Worm (Caenorhabditis elegans): Measurements from ENCODE around the gene gmeb-1.

The gmeb-1 gene

ce11 chrII:12685-13084 lies 6.7 kb upstream of the gmeb-1 start, which contains the start of gene best-3:
best-3 (plus strand) TSS chrII:12985.
- TF ChIP-seq ets-7 (tag; optimal IDR thresholded peaks at IDR 0.05) (no peak), scrt-1 (GFP tag; IDR thresholded peaks at IDR 0.05) (no peak), hmg-4 (GFP tag; optimal IDR thresholded peaks at IDR 0.05) (no peak), ceh-13 (GFP tag; optimal IDR thresholded peaks at IDR 0.05) (no peak), aly-1 (tag; optimal IDR thresholded peaks at IDR 0.05) (no peak)

- TF ChIP-seq hmg-4 (GFP tag; optimal IDR thresholded peaks at IDR 0.05) (peak; percentile 83), pes-1 (GFP tag; IDR thresholded peaks at IDR 0.05) (no peak), F13C5.2 (tag; optimal IDR thresholded peaks at IDR 0.05) (peak; percentile 56), tbx-11 (GFP tag; IDR thresholded peaks at IDR 0.05) (peak; percentile 20; the same call in 1 of the 2 replicates), sea-1 (GFP tag; conservative IDR thresholded peaks at IDR 0.05) (peak; percentile 49; the same call in 1 of the 2 replicates)
These were observed 551 bp upstream of the gmeb-1 start for ce11 chrII:18787-19186.

ce11 chrII:21953-22352 lies 2.6 kb downstream of the gmeb-1 start:
- no peak for TF ChIP-seq sea-1 (GFP tag; conservative IDR thresholded peaks at IDR 0.05)
- no peak for TF ChIP-seq hmg-4 (GFP tag; optimal IDR thresholded peaks at IDR 0.05)
- no peak for TF ChIP-seq F13C5.2 (tag; optimal IDR thresholded peaks at IDR 0.05)
- TF ChIP-seq ceh-36 (tag; optimal IDR thresholded peaks at IDR 0.05), result no peak
- no peak for TF ChIP-seq hnd-1 (tag; optimal IDR thresholded peaks at IDR 0.05)
- TF ChIP-seq tbx-11 (GFP tag; IDR thresholded peaks at IDR 0.05), result no peak
- TF ChIP-seq pes-1 (GFP tag; IDR thresholded peaks at IDR 0.05), result no peak
- TF ChIP-seq aly-1 (tag; optimal IDR thresholded peaks at IDR 0.05), result no peak
- TF ChIP-seq ets-7 (tag; optimal IDR thresholded peaks at IDR 0.05), result no peak
- no peak for TF ChIP-seq tbx-37 (GFP tag; conservative IDR thresholded peaks at IDR 0.05)
- TF ChIP-seq ama-1 (optimal IDR thresholded peaks at IDR 0.05), result no peak
- TF ChIP-seq tra-4 (tag; optimal IDR thresholded peaks at IDR 0.05), result no peak
- no peak for TF ChIP-seq ceh-13 (GFP tag; optimal IDR thresholded peaks at IDR 0.05)
- no peak for TF ChIP-seq B0310.2 (tag; optimal IDR thresholded peaks at IDR 0.05)
- TF ChIP-seq hmbx-1 (tag; optimal IDR thresholded peaks at IDR 0.05), result no peak
- no peak for TF ChIP-seq scrt-1 (GFP tag; IDR thresholded peaks at IDR 0.05)
- TF ChIP-seq flt-1 (GFP tag; IDR thresholded peaks at IDR 0.05), result no peak

- TF ChIP-seq tbx-11 (GFP tag; IDR thresholded peaks at IDR 0.05) (no peak), ceh-13 (GFP tag; optimal IDR thresholded peaks at IDR 0.05) (no peak), B0310.2 (tag; optimal IDR thresholded peaks at IDR 0.05) (no peak), sea-1 (GFP tag; conservative IDR thresholded peaks at IDR 0.05) (no peak), hmbx-1 (tag; optimal IDR thresholded peaks at IDR 0.05) (no peak), ceh-36 (tag; optimal IDR thresholded peaks at IDR 0.05) (no peak), F13C5.2 (tag; optimal IDR thresholded peaks at IDR 0.05) (no peak), tra-4 (tag; optimal IDR thresholded peaks at IDR 0.05) (no peak), ama-1 (optimal IDR thresholded peaks at IDR 0.05) (no peak), aly-1 (tag; optimal IDR thresholded peaks at IDR 0.05) (no peak), pes-1 (GFP tag; IDR thresholded peaks at IDR 0.05) (no peak)
These were observed 3.7 kb downstream of the gmeb-1 start, which contains the start of gene sqt-2 for ce11 chrII:23025-23424. sqt-2 (plus strand) TSS chrII:23325.

- TF ChIP-seq hmg-4 (GFP tag; optimal IDR thresholded peaks at IDR 0.05) (no peak), ceh-13 (GFP tag; optimal IDR thresholded peaks at IDR 0.05) (no peak), hmbx-1 (tag; optimal IDR thresholded peaks at IDR 0.05) (no peak), aly-1 (tag; optimal IDR thresholded peaks at IDR 0.05) (no peak), pes-1 (GFP tag; IDR thresholded peaks at IDR 0.05) (no peak)
These were observed 4.4 kb downstream of the gmeb-1 start for ce11 chrII:23739-24138.

- TF ChIP-seq sea-1 (GFP tag; conservative IDR thresholded peaks at IDR 0.05), result no peak
- no peak for TF ChIP-seq aly-1 (tag; optimal IDR thresholded peaks at IDR 0.05)
- TF ChIP-seq F13C5.2 (tag; optimal IDR thresholded peaks at IDR 0.05), result peak; percentile 26
These were observed 5.2 kb downstream of the gmeb-1 start, which contains the start of gene enee-1 for ce11 chrII:24559-24998. enee-1 (plus strand) TSS chrII:24666.

ce11 chrII:28283-28682 lies 8.9 kb downstream of the gmeb-1 start, which contains the start of gene F23F1.4:
F23F1.4 (minus strand) TSS chrII:28423.
- TF ChIP-seq F13C5.2 (tag; optimal IDR thresholded peaks at IDR 0.05) (no peak), hmg-4 (GFP tag; optimal IDR thresholded peaks at IDR 0.05) (no peak), aly-1 (tag; optimal IDR thresholded peaks at IDR 0.05) (no peak), hmbx-1 (tag; optimal IDR thresholded peaks at IDR 0.05) (no peak)

- no peak for TF ChIP-seq scrt-1 (GFP tag; IDR thresholded peaks at IDR 0.05)
- no peak for TF ChIP-seq tbx-11 (GFP tag; IDR thresholded peaks at IDR 0.05)
- TF ChIP-seq aly-1 (tag; optimal IDR thresholded peaks at IDR 0.05), result no peak
These were observed 10.2 kb downstream of the gmeb-1 start for ce11 chrII:29578-29977.

ce11 chrII:31521-31920 lies 12.2 kb downstream of the gmeb-1 start, which contains the start of the genes F23F1.5 and fbxc-54:
F23F1.5 (minus strand) TSS chrII:31584.
fbxc-54 (plus strand) TSS chrII:31719.
- no peak for TF ChIP-seq tbx-37 (GFP tag; conservative IDR thresholded peaks at IDR 0.05)
- no peak for TF ChIP-seq tra-4 (tag; optimal IDR thresholded peaks at IDR 0.05)
- TF ChIP-seq hmbx-1 (tag; optimal IDR thresholded peaks at IDR 0.05), result no peak
- no peak for TF ChIP-seq aly-1 (tag; optimal IDR thresholded peaks at IDR 0.05)
- no peak for TF ChIP-seq hmg-4 (GFP tag; optimal IDR thresholded peaks at IDR 0.05)
- TF ChIP-seq pes-1 (GFP tag; IDR thresholded peaks at IDR 0.05), result no peak
- no peak for TF ChIP-seq ceh-36 (tag; optimal IDR thresholded peaks at IDR 0.05)
- no peak for TF ChIP-seq hnd-1 (tag; optimal IDR thresholded peaks at IDR 0.05)
